Fruit fly (Drosophila melanogaster) Kc167 (cell line): ENCODE measurements around the gene Uxt.

Experiments
- Myc ChIP-seq: fragments of >200 bp; optimal IDR thresholded peaks from 2 replicates; lab custom pipeline; 2017; ENCODE audit warnings: missing external identifiers
- Sin3A ChIP-seq: fragments of >200 bp; optimal IDR thresholded peaks from 2 replicates; lab custom pipeline; 2018; ENCODE audit warnings: missing external identifiers
- h ChIP-seq: fragments of >200 bp; optimal IDR thresholded peaks from 3 replicates; lab custom pipeline; 2018; ENCODE audit warnings: missing external identifiers
- insv ChIP-seq: fragments of >200 bp; optimal IDR thresholded peaks from 3 replicates; lab custom pipeline; 2018; ENCODE audit warnings: missing external identifiers
- psq ChIP-seq: fragments of >200 bp; optimal IDR thresholded peaks from 2 replicates; lab custom pipeline; 2017; ENCODE audit warnings: missing external identifiers
- ttk ChIP-seq: sonication (Bioruptor generic); optimal IDR thresholded peaks from 2 replicates; lab custom pipeline; 2017; ENCODE audit warnings: missing external identifiers

Gene Uxt

dm6 chr2L:15271336-15271735, 15.0 kb downstream of the Uxt start:
- TF ChIP-seq h (lab: Kevin White, UChicago) (no peak), Sin3A (lab: Kevin White, UChicago) (no peak), psq (lab: Kevin White, UChicago) (no peak), Myc (lab: Kevin White, UChicago) (no peak), ttk (lab: Kevin White, UChicago) (no peak), insv (no peak)

- no peak for TF ChIP-seq ttk (lab: Kevin White, UChicago)
- no peak for TF ChIP-seq Sin3A (lab: Kevin White, UChicago)
- TF ChIP-seq insv = no peak
- no peak for TF ChIP-seq Myc (lab: Kevin White, UChicago)
- no peak for TF ChIP-seq psq (lab: Kevin White, UChicago)
- TF ChIP-seq h (lab: Kevin White, UChicago) = no peak
Measured at dm6 chr2L:15271757-15272589, 15.6 kb downstream of the Uxt start, which contains the start of gene Cul3. TSS of gene Cul3 (minus strand) at chr2L:15272024.

dm6 chr2L:15273521-15274123, 17.2 kb downstream of the Uxt start:
- TF ChIP-seq ttk (lab: Kevin White, UChicago) = no peak
- TF ChIP-seq psq (lab: Kevin White, UChicago) = no peak
- no peak for TF ChIP-seq Sin3A (lab: Kevin White, UChicago)
- no peak for TF ChIP-seq h (lab: Kevin White, UChicago)
- no peak for TF ChIP-seq insv
- no peak for TF ChIP-seq Myc (lab: Kevin White, UChicago)

- no peak for TF ChIP-seq ttk (lab: Kevin White, UChicago)
- TF ChIP-seq Sin3A (lab: Kevin White, UChicago) = no peak
- no peak for TF ChIP-seq Myc (lab: Kevin White, UChicago)
- TF ChIP-seq insv = no peak
- no peak for TF ChIP-seq psq (lab: Kevin White, UChicago)
- TF ChIP-seq h (lab: Kevin White, UChicago) = no peak
Measured at dm6 chr2L:15274292-15274691, 17.9 kb downstream of the Uxt start.

dm6 chr2L:15274783-15275316, 18.5 kb downstream of the Uxt start, which contains the start of gene UK114:
TSS of gene UK114 (minus strand) at chr2L:15275091.
- TF ChIP-seq insv (no peak), ttk (lab: Kevin White, UChicago) (no peak), h (lab: Kevin White, UChicago) (no peak), Myc (lab: Kevin White, UChicago) (no peak), psq (lab: Kevin White, UChicago) (no peak), Sin3A (lab: Kevin White, UChicago) (no peak)

- TF ChIP-seq ttk (lab: Kevin White, UChicago) = no peak
Measured at dm6 chr2L:15275794-15276193, 19.4 kb downstream of the Uxt start.

- TF ChIP-seq psq (lab: Kevin White, UChicago) (no peak), ttk (lab: Kevin White, UChicago) (no peak), Sin3A (lab: Kevin White, UChicago) (no peak), insv (no peak), Myc (lab: Kevin White, UChicago) (no peak), h (lab: Kevin White, UChicago) (no peak)
Measured at dm6 chr2L:15280975-15281374, 24.6 kb downstream of the Uxt start.

dm6 chr2L:15284700-15285099, 28.3 kb downstream of the Uxt start, which contains the start of gene CG15263:
TSS of gene CG15263 (plus strand) at chr2L:15285000.
- no peak for TF ChIP-seq Sin3A (lab: Kevin White, UChicago)

- TF ChIP-seq ttk (lab: Kevin White, UChicago) (no peak), Myc (lab: Kevin White, UChicago) (no peak), Sin3A (lab: Kevin White, UChicago) (no peak), psq (lab: Kevin White, UChicago) (no peak), h (lab: Kevin White, UChicago) (no peak), insv (no peak)
Measured at dm6 chr2L:15292139-15292538, 35.8 kb downstream of the Uxt start, which contains the start of gene CG15260. TSS of gene CG15260 (minus strand) at chr2L:15292239.

dm6 chr2L:15297508-15297907, 41.1 kb downstream of the Uxt start, which contains the start of gene CG15262:
TSS of gene CG15262 (plus strand) at chr2L:15297808.
- TF ChIP-seq ttk (lab: Kevin White, UChicago) (no peak), Sin3A (lab: Kevin White, UChicago) (no peak), h (lab: Kevin White, UChicago) (no peak), psq (lab: Kevin White, UChicago) (no peak), Myc (lab: Kevin White, UChicago) (no peak), insv (no peak)

dm6 chr2L:15301841-15302240, 45.5 kb downstream of the Uxt start:
- TF ChIP-seq insv (no peak), psq (lab: Kevin White, UChicago) (no peak), h (lab: Kevin White, UChicago) (no peak), Sin3A (lab: Kevin White, UChicago) (no peak), Myc (lab: Kevin White, UChicago) (no peak), ttk (lab: Kevin White, UChicago) (no peak)
